Worm (Caenorhabditis elegans) whole organism, young adult: ENCODE measurements around the gene W04G3.13.

ENCODE experiments used
- B0019.2 ChIP-seq: fragments of 200-800 bp; sonication (Bioruptor generic); conservative IDR thresholded peaks from 2 replicates; pipeline ENCODE4 v1.3.6; 2022; ENCODE audit warnings: missing genetic modification reagents, missing genetic modification characterization, missing compliant biosample characterization
- B0336.3 ChIP-seq: fragments of 200-800 bp; sonication (Bioruptor generic); IDR thresholded peaks from 2 replicates; pipeline ENCODE4 v1.3.6; 2022; ENCODE audit warnings: missing genetic modification characterization, missing compliant biosample characterization
- T26A5.8 ChIP-seq: sonication (generic microtip); optimal IDR thresholded peaks from 2 replicates; lab custom pipeline; 2016; ENCODE audit warnings: missing genetic modification characterization, missing compliant biosample characterization
- Y53G8AR.9 ChIP-seq: fragments of 200-800 bp; sonication (Bioruptor generic); conservative IDR thresholded peaks from 2 replicates; pipeline ENCODE4 v1.3.6; 2022; ENCODE audit warnings: missing genetic modification reagents, missing genetic modification characterization, missing compliant biosample characterization
- die-1 ChIP-seq: sonication (generic microtip); optimal IDR thresholded peaks from 2 replicates; lab custom pipeline; 2016; ENCODE audit warnings: missing genotype, mild to moderate bottlenecking, missing genetic modification characterization, missing compliant biosample characterization
- egl-44 ChIP-seq: fragments of 200-800 bp; sonication (Bioruptor generic); IDR thresholded peaks from 2 replicates; pipeline ENCODE4 v1.3.6; 2022; ENCODE audit warnings: missing genetic modification reagents, missing genetic modification characterization, missing compliant biosample characterization
- hsf-1 ChIP-seq: fragments of 200-800 bp; sonication (Bioruptor generic); IDR thresholded peaks from 2 replicates; pipeline ENCODE4 v1.3.6; 2022; ENCODE audit warnings: missing genetic modification reagents, missing genetic modification characterization, missing compliant biosample characterization
- lag-1 ChIP-seq: fragments of 200-800 bp; sonication (Bioruptor generic); IDR thresholded peaks from 2 replicates; pipeline ENCODE4 v1.3.6; 2022; ENCODE audit warnings: missing genetic modification reagents, missing genetic modification characterization, missing compliant biosample characterization
- lin-40 ChIP-seq: sonication (generic microtip); optimal IDR thresholded peaks from 2 replicates; lab custom pipeline; 2016; ENCODE audit warnings: missing genetic modification characterization, mild to moderate bottlenecking, missing compliant biosample characterization, missing genotype, missing genetic modification reagents
- nhr-80 ChIP-seq: sonication (generic microtip); optimal IDR thresholded peaks from 2 replicates; lab custom pipeline; 2016; ENCODE audit warnings: missing genetic modification characterization, missing compliant biosample characterization
- sea-2 ChIP-seq: fragments of 200-800 bp; sonication (Bioruptor generic); IDR thresholded peaks from 2 replicates; pipeline ENCODE4 v1.3.6; 2022; ENCODE audit warnings: missing genetic modification characterization, missing compliant biosample characterization
- unc-62 ChIP-seq: fragments of 150-350 bp; optimal IDR thresholded peaks from 2 replicates; lab custom pipeline; 2014; ENCODE audit warnings: missing biosample characterization, missing genetic modification reagents, missing genetic modification characterization
- ztf-3 ChIP-seq: fragments of 200-800 bp; sonication (Bioruptor generic); optimal IDR thresholded peaks from 2 replicates; lab custom pipeline; 2018; ENCODE audit warnings: mild to moderate bottlenecking, missing genetic modification characterization, missing compliant biosample characterization

ce11 chrX:11095480-11095879 is 15.9 kb upstream of the W04G3.13 start:
- TF ChIP-seq egl-44 (GFP tag; lab: Robert Waterston, UW) (0 out of 2 replicates have a peak, but pooled peaks have one; percentile 55), unc-62 (GFP tag; lab: Kevin White, UChicago) (no peak), lin-40 (tag; lab: Kevin White, UChicago) (peak; percentile 96), die-1 (tag; lab: Kevin White, UChicago) (peak; percentile 84), lag-1 (no peak), B0336.3 (GFP tag; lab: Robert Waterston, UW) (peak; percentile 77; the same call in 1 of the 2 replicates), nhr-80 (tag; lab: Kevin White, UChicago) (peak; percentile 45), hsf-1 (no peak), Y53G8AR.9 (peak; percentile 75; the same call in 1 of the 2 replicates), ztf-3 (GFP tag; lab: Kevin White, UChicago) (peak; percentile 12), T26A5.8 (tag; lab: Kevin White, UChicago) (no peak), B0019.2 (GFP tag; lab: Robert Waterston, UW) (no peak), sea-2 (GFP tag; lab: Robert Waterston, UW) (no peak)
